Fruit fly (Drosophila melanogaster) whole organism, embryonic: ENCODE results near the gene Atat.

Experiments
- Aef1 ChIP-seq: fragments of 200-800 bp; sonication (Bioruptor generic); IDR thresholded peaks from 3 replicates; pipeline ENCODE4 v1.3.6; 2022; ENCODE audit warnings: missing biosample characterization, missing genetic modification characterization
- Atf6 ChIP-seq: fragments of 200-800 bp; sonication (Bioruptor generic); IDR thresholded peaks from 2 replicates; pipeline ENCODE4 v1.3.6; 2022; ENCODE audit warnings: missing biosample characterization, missing genetic modification characterization
- BtbVII ChIP-seq: fragments of 200-800 bp; sonication (Bioruptor generic); optimal IDR thresholded peaks from 3 replicates; lab custom pipeline; 2017; ENCODE audit warnings: missing biosample characterization, mild to moderate bottlenecking, missing genetic modification characterization
- CG10321 ChIP-seq: fragments of 200-800 bp; sonication (Bioruptor generic); IDR thresholded peaks from 2 replicates; pipeline ENCODE4 v1.3.6; 2022; ENCODE audit warnings: missing biosample characterization, missing genetic modification characterization
- CG11398 ChIP-seq: fragments of 200-800 bp; sonication (Bioruptor generic); optimal IDR thresholded peaks from 2 replicates; lab custom pipeline; 2016; ENCODE audit warnings: missing biosample characterization, missing genetic modification characterization
- CG12659 ChIP-seq: fragments of 200-800 bp; sonication (Bioruptor generic); optimal IDR thresholded peaks from 3 replicates; lab custom pipeline; 2017; ENCODE audit warnings: mild to moderate bottlenecking, missing biosample characterization, missing genetic modification reagents, missing genetic modification characterization
- CG13424 ChIP-seq: fragments of 200-800 bp; sonication (Bioruptor generic); optimal IDR thresholded peaks from 2 replicates; lab custom pipeline; 2019; ENCODE audit warnings: missing biosample characterization, mild to moderate bottlenecking, missing genetic modification characterization, moderate library complexity
- CG13775 ChIP-seq: fragments of 200-800 bp; sonication (Bioruptor generic); optimal IDR thresholded peaks from 3 replicates; lab custom pipeline; 2017; ENCODE audit warnings: missing biosample characterization, mild to moderate bottlenecking, missing genetic modification characterization
- CG14050 ChIP-seq: fragments of 200-800 bp; sonication (Bioruptor generic); IDR thresholded peaks from 3 replicates; pipeline ENCODE4 v1.3.6; 2022; ENCODE audit warnings: missing biosample characterization, missing genetic modification characterization
- CG15011 ChIP-seq: fragments of 200-800 bp; sonication (Bioruptor generic); optimal IDR thresholded peaks from 3 replicates; lab custom pipeline; 2018; ENCODE audit warnings: missing biosample characterization, mild to moderate bottlenecking, missing genetic modification characterization
- CG15514 ChIP-seq: fragments of 200-800 bp; sonication (Bioruptor generic); optimal IDR thresholded peaks from 3 replicates; lab custom pipeline; 2017; ENCODE audit warnings: missing biosample characterization, missing genetic modification characterization, mild to moderate bottlenecking, moderate library complexity, missing genetic modification reagents
- CG15601 ChIP-seq: fragments of 200-800 bp; sonication (Bioruptor generic); optimal IDR thresholded peaks from 3 replicates; lab custom pipeline; 2019; ENCODE audit warnings: missing biosample characterization, mild to moderate bottlenecking, missing genetic modification characterization, moderate library complexity
- CG17568 ChIP-seq: fragments of 200-800 bp; sonication (Bioruptor generic); optimal IDR thresholded peaks from 2 replicates; lab custom pipeline; 2018; ENCODE audit warnings: missing biosample characterization, mild to moderate bottlenecking, missing genetic modification characterization, moderate library complexity
- CG18599 ChIP-seq: fragments of 200-800 bp; sonication (Bioruptor generic); optimal IDR thresholded peaks from 3 replicates; lab custom pipeline; 2017; ENCODE audit warnings: missing biosample characterization, missing genetic modification characterization, mild to moderate bottlenecking, moderate library complexity, missing genetic modification reagents
- CG30431 ChIP-seq: fragments of 200-800 bp; sonication (Bioruptor generic); optimal IDR thresholded peaks from 2 replicates; lab custom pipeline; 2017; ENCODE audit warnings: missing biosample characterization, missing genetic modification characterization
- CG4617 ChIP-seq: fragments of 200-800 bp; sonication (Bioruptor generic); optimal IDR thresholded peaks from 3 replicates; lab custom pipeline; 2016; ENCODE audit warnings: missing biosample characterization, missing genetic modification characterization, borderline replicate concordance
- CG4820 ChIP-seq: fragments of 200-800 bp; sonication (Bioruptor generic); optimal IDR thresholded peaks from 3 replicates; lab custom pipeline; 2016; ENCODE audit warnings: missing biosample characterization, missing genetic modification characterization
- CG5953 ChIP-seq: fragments of 200-800 bp; sonication (Bioruptor generic); IDR thresholded peaks from 2 replicates; pipeline ENCODE4 v1.3.6; 2022; ENCODE audit warnings: missing biosample characterization, missing genetic modification characterization
- CG6683 ChIP-seq: fragments of 200-800 bp; sonication (Bioruptor generic); optimal IDR thresholded peaks from 2 replicates; lab custom pipeline; 2017; ENCODE audit warnings: missing biosample characterization, mild to moderate bottlenecking, missing genetic modification characterization, missing genetic modification reagents
- CG7745 ChIP-seq: fragments of 200-800 bp; sonication (Bioruptor generic); optimal IDR thresholded peaks from 2 replicates; lab custom pipeline; 2018; ENCODE audit warnings: missing biosample characterization, mild to moderate bottlenecking, missing genetic modification characterization, moderate library complexity
- Dad ChIP-seq: fragments of 200-800 bp; sonication (Bioruptor generic); optimal IDR thresholded peaks from 3 replicates; lab custom pipeline; 2016; ENCODE audit warnings: missing biosample characterization, missing genetic modification characterization
- Drgx ChIP-seq: fragments of 200-800 bp; sonication (Bioruptor generic); IDR thresholded peaks from 2 replicates; pipeline ENCODE4 v1.3.6; 2022; ENCODE audit warnings: missing biosample characterization, missing genetic modification characterization
- E2f2 ChIP-seq: fragments of 200-800 bp; sonication (Bioruptor generic); IDR thresholded peaks from 2 replicates; pipeline ENCODE4 v1.3.6; 2022; ENCODE audit warnings: missing biosample characterization, missing genetic modification characterization
- Fer3 ChIP-seq: fragments of 200-800 bp; sonication (Bioruptor generic); optimal IDR thresholded peaks from 2 replicates; lab custom pipeline; 2018; ENCODE audit warnings: missing biosample characterization, mild to moderate bottlenecking, missing genetic modification characterization, moderate library complexity
- HLH3B ChIP-seq: fragments of 200-800 bp; sonication (Bioruptor generic); IDR thresholded peaks from 2 replicates; pipeline ENCODE4 v1.3.6; 2022; ENCODE audit warnings: missing biosample characterization, missing genetic modification characterization
- Meics ChIP-seq: fragments of 200-800 bp; sonication (Bioruptor generic); optimal IDR thresholded peaks from 2 replicates; lab custom pipeline; 2017; ENCODE audit warnings: missing biosample characterization, mild to moderate bottlenecking, missing genetic modification characterization
- Neu2 ChIP-seq: fragments of 200-800 bp; sonication (Bioruptor generic); optimal IDR thresholded peaks from 3 replicates; lab custom pipeline; 2016; ENCODE audit warnings: missing biosample characterization, missing genetic modification characterization, borderline replicate concordance
- Oli ChIP-seq: fragments of 200-800 bp; sonication (Bioruptor generic); optimal IDR thresholded peaks from 2 replicates; lab custom pipeline; 2018; ENCODE audit warnings: missing biosample characterization, mild to moderate bottlenecking, missing genetic modification characterization, moderate library complexity
- Ravus ChIP-seq: fragments of 200-800 bp; sonication (Bioruptor generic); IDR thresholded peaks from 2 replicates; pipeline ENCODE4 v1.3.6; 2022; ENCODE audit warnings: missing biosample characterization, missing genetic modification characterization
- Rfx ChIP-seq: fragments of 200-800 bp; sonication (Bioruptor generic); IDR thresholded peaks from 2 replicates; pipeline ENCODE4 v1.3.6; 2022; ENCODE audit warnings: missing biosample characterization, missing genetic modification characterization
- Rx ChIP-seq: fragments of 200-800 bp; sonication (Bioruptor generic); IDR thresholded peaks from 2 replicates; pipeline ENCODE4 v1.3.6; 2022; ENCODE audit warnings: missing biosample characterization, missing genetic modification characterization
- Sin3A ChIP-seq: fragments of >200 bp; optimal IDR thresholded peaks from 2 replicates; lab custom pipeline; 2018
- Spps ChIP-seq: fragments of 200-800 bp; sonication (Bioruptor generic); optimal IDR thresholded peaks from 2 replicates; lab custom pipeline; 2018; ENCODE audit warnings: missing biosample characterization, mild to moderate bottlenecking, missing genetic modification characterization
- Usf ChIP-seq: fragments of 200-800 bp; sonication (Bioruptor generic); optimal IDR thresholded peaks from 2 replicates; lab custom pipeline; 2017; ENCODE audit warnings: missing genotype, missing biosample characterization, missing genetic modification characterization
- ato ChIP-seq: fragments of 200-800 bp; sonication (Bioruptor generic); IDR thresholded peaks from 2 replicates; pipeline ENCODE4 v1.3.6; 2022; ENCODE audit warnings: missing biosample characterization, missing genetic modification characterization; ENCODE audit not compliant: partially characterized antibody
- chif ChIP-seq, 2 experiments: fragments of 200-800 bp; sonication (Bioruptor generic); optimal IDR thresholded peaks; 3 replicates each; lab custom pipeline; 2016; ENCODE audit warnings: missing biosample characterization in 2 of 2, missing genetic modification characterization in 2 of 2
- dati ChIP-seq: fragments of 200-800 bp; sonication (Bioruptor generic); IDR thresholded peaks from 2 replicates; pipeline ENCODE4 v1.3.6; 2022; ENCODE audit warnings: missing biosample characterization, missing genetic modification characterization
- emc ChIP-seq: fragments of 200-800 bp; sonication (Bioruptor generic); optimal IDR thresholded peaks from 2 replicates; lab custom pipeline; 2016; ENCODE audit warnings: missing biosample characterization, missing genetic modification characterization
- exex ChIP-seq: fragments of 200-800 bp; sonication (Bioruptor generic); optimal IDR thresholded peaks from 4 replicates; lab custom pipeline; 2018; ENCODE audit warnings: missing biosample characterization, mild to moderate bottlenecking, missing genetic modification characterization, moderate library complexity
- eyg ChIP-seq: fragments of 200-800 bp; sonication (Bioruptor generic); optimal IDR thresholded peaks from 3 replicates; lab custom pipeline; 2016; ENCODE audit warnings: missing biosample characterization, missing genetic modification characterization
- grau ChIP-seq: fragments of 200-800 bp; optimal IDR thresholded peaks from 3 replicates; lab custom pipeline; 2019; ENCODE audit warnings: missing biosample characterization, mild to moderate bottlenecking, missing genetic modification characterization, moderate library complexity
- kni ChIP-seq: fragments of 200-800 bp; sonication (Bioruptor generic); optimal IDR thresholded peaks from 3 replicates; lab custom pipeline; 2017; ENCODE audit warnings: mild to moderate bottlenecking, missing biosample characterization, missing genetic modification reagents, missing genetic modification characterization
- lov ChIP-seq, 2 experiments: fragments of 200-800 bp in 1 of 2; fragments of >200 bp in 1 of 2; sonication (Bioruptor generic) in 1 of 2; IDR thresholded peaks in 1 of 2; optimal IDR thresholded peaks in 1 of 2; 2 replicates in 1 of 2; 3 replicates in 1 of 2; pipeline versions ENCODE4 v1.3.6 to Lab custom; 2017 to 2022; ENCODE audit warnings: missing biosample characterization in 1 of 2, missing genetic modification characterization in 1 of 2
- maf-S ChIP-seq: fragments of 200-800 bp; sonication (Bioruptor generic); optimal IDR thresholded peaks from 2 replicates; lab custom pipeline; 2016; ENCODE audit warnings: missing biosample characterization, missing genetic modification characterization
- nau ChIP-seq: fragments of 200-800 bp; sonication (Bioruptor generic); optimal IDR thresholded peaks from 3 replicates; lab custom pipeline; 2017; ENCODE audit warnings: missing biosample characterization, mild to moderate bottlenecking, missing genetic modification characterization, missing genetic modification reagents
- nmo ChIP-seq: fragments of 200-800 bp; sonication (Bioruptor generic); optimal IDR thresholded peaks from 2 replicates; lab custom pipeline; 2018; ENCODE audit warnings: missing biosample characterization, mild to moderate bottlenecking, missing genetic modification characterization, moderate library complexity
- psq ChIP-seq: fragments of 200-800 bp; sonication (Bioruptor generic); optimal IDR thresholded peaks from 2 replicates; lab custom pipeline; 2017; ENCODE audit warnings: missing biosample characterization, missing genetic modification characterization
- tgo ChIP-seq: fragments of 200-800 bp; sonication (Bioruptor generic); IDR thresholded peaks from 3 replicates; pipeline ENCODE4 v1.3.6; 2022; ENCODE audit warnings: missing biosample characterization, missing genetic modification characterization
- tll ChIP-seq, 2 experiments: fragments of 200-800 bp in 1 of 2; fragments of >200 bp in 1 of 2; sonication (Bioruptor generic) in 1 of 2; optimal IDR thresholded peaks; 2 replicates each; lab custom pipeline; 2017 to 2019; ENCODE audit warnings: missing biosample characterization in 2 of 2, missing genetic modification characterization in 2 of 2, mild to moderate bottlenecking in 1 of 2, moderate library complexity in 1 of 2

The Atat gene

DNA sequence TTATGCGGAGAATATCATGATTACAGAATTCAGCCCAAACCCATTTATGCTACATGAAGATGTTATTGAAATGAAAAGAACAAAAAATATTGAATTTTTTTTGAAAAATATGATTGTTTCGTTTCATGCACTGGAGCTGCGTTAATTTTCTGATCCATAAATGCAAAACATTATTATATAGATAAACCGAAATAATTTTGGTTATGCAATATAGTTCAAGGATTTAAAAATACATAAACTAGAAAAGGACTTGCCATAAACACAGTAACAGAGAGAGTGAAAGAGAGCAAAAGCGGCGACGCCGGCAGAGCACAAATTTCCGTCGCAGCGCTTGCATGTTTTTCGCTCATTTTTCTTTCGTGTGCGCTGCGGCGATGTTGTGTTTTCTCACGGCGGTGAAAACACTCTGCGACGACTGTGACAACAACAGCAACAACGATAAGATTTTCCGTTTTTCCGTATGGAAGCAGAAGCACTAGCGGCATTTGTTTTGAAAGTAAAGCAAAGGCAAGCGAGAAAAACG is 35.8 kb upstream of the Atat start (continued):
- TF ChIP-seq CG4617 (GFP tag; lab: Kevin White, UChicago): peak; percentile 0
- TF ChIP-seq tgo (GFP tag; lab: Robert Waterston, UW): peak; percentile 72
- TF ChIP-seq ato (GFP tag; lab: Robert Waterston, UW): no peak
- peak; percentile 87 for TF ChIP-seq Oli
- peak; percentile 91 for TF ChIP-seq CG15011 (GFP tag; lab: Kevin White, UChicago)
- TF ChIP-seq BtbVII (GFP tag; lab: Kevin White, UChicago): peak; percentile 90
- peak; percentile 91 for TF ChIP-seq Meics
- peak; percentile 100 for TF ChIP-seq CG4820
- peak; percentile 89 for TF ChIP-seq CG15601 (tag; lab: Kevin White, UChicago)
- TF ChIP-seq kni (GFP tag; lab: Kevin White, UChicago): peak; percentile 31
- peak; percentile 86 for TF ChIP-seq CG12659
- TF ChIP-seq Fer3 (tag; lab: Kevin White, UChicago): peak; percentile 89
- TF ChIP-seq psq (GFP tag; lab: Kevin White, UChicago): peak; percentile 44
- TF ChIP-seq Aef1 (GFP tag; lab: Robert Waterston, UW): no peak; the same call in 1 of the 3 replicates
- TF ChIP-seq CG6683 (GFP tag; lab: Kevin White, UChicago): peak; percentile 84
- TF ChIP-seq maf-S: peak; percentile 84
- TF ChIP-seq CG7745 (tag; lab: Kevin White, UChicago): no peak
- peak; percentile 73 for TF ChIP-seq HLH3B (GFP tag; lab: Robert Waterston, UW)
- peak; percentile 77 for TF ChIP-seq Dad (GFP tag; lab: Kevin White, UChicago)
- no peak for TF ChIP-seq emc
- TF ChIP-seq Neu2 (GFP tag; lab: Kevin White, UChicago): no peak
- TF ChIP-seq CG18599: peak; percentile 93
- TF ChIP-seq Atf6 (GFP tag; lab: Robert Waterston, UW): peak; percentile 73; the same call in 1 of the 2 replicates
- TF ChIP-seq eyg (GFP tag; lab: Kevin White, UChicago): peak; percentile 20
- no peak for TF ChIP-seq Sin3A (lab: Kevin White, UChicago)
- TF ChIP-seq grau (tag; lab: Kevin White, UChicago): peak; percentile 92
- TF ChIP-seq Drgx (GFP tag; lab: Robert Waterston, UW): peak; percentile 93
- TF ChIP-seq tll (GFP tag; optimal IDR thresholded peaks at IDR 0.05; lab: Kevin White, UChicago): no peak
- TF ChIP-seq Rx: peak; percentile 69
- peak; percentile 51; the same call in 1 of the 2 replicates for TF ChIP-seq CG5953 (GFP tag; lab: Robert Waterston, UW)
- peak; percentile 54; the same call in 1 of the 3 replicates for TF ChIP-seq CG14050 (GFP tag; lab: Robert Waterston, UW)
- TF ChIP-seq lov (optimal IDR thresholded peaks at IDR 0.05; lab: Kevin White, UChicago): no peak
- TF ChIP-seq lov (GFP tag; IDR thresholded peaks at IDR 0.05; lab: Robert Waterston, UW): peak; percentile 47; the same call in 2 of the 3 replicates
- peak; percentile 60 to 76 for TF ChIP-seq chif (GFP tag; optimal IDR thresholded peaks at IDR 0.05; lab: Kevin White, UChicago)
- peak; percentile 90 for TF ChIP-seq CG13775 (GFP tag; lab: Kevin White, UChicago)
- peak; percentile 57; the same call in 1 of the 2 replicates for TF ChIP-seq E2f2 (GFP tag; lab: Robert Waterston, UW)
- TF ChIP-seq CG17568 (GFP tag; lab: Kevin White, UChicago): peak; percentile 83
- TF ChIP-seq Spps (tag; lab: Kevin White, UChicago): peak; percentile 91
- TF ChIP-seq exex (tag; lab: Kevin White, UChicago): peak; percentile 67
- TF ChIP-seq Usf: peak; percentile 47
- peak; percentile 71 for TF ChIP-seq CG11398 (GFP tag; lab: Kevin White, UChicago)
- peak; percentile 60 for TF ChIP-seq CG30431 (GFP tag; lab: Kevin White, UChicago)
- peak; percentile 93 for TF ChIP-seq CG13424 (tag; lab: Kevin White, UChicago)
- peak; percentile 60 for TF ChIP-seq CG15514 (GFP tag; lab: Kevin White, UChicago)
- peak; percentile 92 for TF ChIP-seq nmo (GFP tag; lab: Kevin White, UChicago)
- peak; percentile 89 for TF ChIP-seq nau (GFP tag; lab: Kevin White, UChicago)
- peak; percentile 82 for TF ChIP-seq Rfx (GFP tag; lab: Robert Waterston, UW)
- TF ChIP-seq dati (GFP tag; lab: Robert Waterston, UW): no peak; the same call in 1 of the 2 replicates
- peak; percentile 21; the same call in 1 of the 2 replicates for TF ChIP-seq Ravus (GFP tag; lab: Robert Waterston, UW)
- TF ChIP-seq CG10321 (GFP tag; lab: Robert Waterston, UW): peak; percentile 10; the same call in 1 of the 2 replicates
